Fruit fly (Drosophila melanogaster) whole organism, embryonic: ENCODE measurements around the gene Ac76E.

Experiments
- ftz-f1 ChIP-seq: fragments of 200-800 bp; sonication (Bioruptor generic); optimal IDR thresholded peaks from 2 replicates; lab custom pipeline; 2016; ENCODE audit warnings: missing biosample characterization, missing genetic modification characterization
- slou ChIP-seq: fragments of 200-800 bp; sonication (Bioruptor generic); optimal IDR thresholded peaks from 3 replicates; lab custom pipeline; 2016; ENCODE audit warnings: missing biosample characterization, missing genetic modification characterization
- zen2 ChIP-seq: fragments of 200-800 bp; sonication (Bioruptor generic); IDR thresholded peaks from 3 replicates; pipeline ENCODE4 v1.3.6; 2022; ENCODE audit warnings: missing biosample characterization, missing genetic modification characterization; ENCODE audit not compliant: partially characterized antibody

- no peak for TF ChIP-seq ftz-f1 (GFP tag; lab: Kevin White, UChicago)
- TF ChIP-seq zen2 (GFP tag; lab: Robert Waterston, UW): no peak
- TF ChIP-seq slou (GFP tag; lab: Kevin White, UChicago): no peak
Measured at dm6 chr3L:19909234-19910053, 29.6 kb upstream of the Ac76E start.
